Fruit fly (Drosophila melanogaster) whole organism, embryonic: ENCODE results near the gene SecCl.
A peak's percentile ranks its signal among the peaks of the same experiment; 100 is the strongest.

ENCODE experiments used
- Ada2b ChIP-seq: fragments of 200-800 bp; sonication (Bioruptor generic); IDR thresholded peaks from 2 replicates; pipeline ENCODE4 v1.3.6; 2022; ENCODE audit warnings: missing biosample characterization, missing genetic modification characterization
- Adf1 ChIP-seq: fragments of 200-800 bp; sonication (Bioruptor generic); IDR thresholded peaks from 2 replicates; pipeline ENCODE4 v1.3.6; 2022; ENCODE audit warnings: missing biosample characterization, missing genetic modification characterization
- C15 ChIP-seq: fragments of 200-800 bp; sonication (Bioruptor generic); IDR thresholded peaks from 3 replicates; pipeline ENCODE4 v1.3.6; 2022; ENCODE audit warnings: missing biosample characterization, missing genetic modification characterization
- CG10274 ChIP-seq: fragments of 200-800 bp; sonication (Bioruptor generic); optimal IDR thresholded peaks from 3 replicates; lab custom pipeline; 2017; ENCODE audit warnings: missing biosample characterization, mild to moderate bottlenecking, missing genetic modification characterization
- CG11696 ChIP-seq: fragments of 200-800 bp; sonication (Bioruptor generic); IDR thresholded peaks from 2 replicates; pipeline ENCODE4 v1.3.6; 2022; ENCODE audit warnings: missing biosample characterization, missing genetic modification characterization
- CG12299 ChIP-seq: fragments of 200-800 bp; sonication (Bioruptor generic); optimal IDR thresholded peaks from 2 replicates; lab custom pipeline; 2018; ENCODE audit warnings: missing biosample characterization, mild to moderate bottlenecking, missing genetic modification characterization
- CG13287 ChIP-seq: fragments of 200-800 bp; sonication (Bioruptor generic); IDR thresholded peaks from 2 replicates; pipeline ENCODE4 v1.3.6; 2022; ENCODE audit warnings: missing biosample characterization, missing genetic modification characterization; ENCODE audit not compliant: partially characterized antibody
- CG13296 ChIP-seq: fragments of 200-800 bp; sonication (Bioruptor generic); optimal IDR thresholded peaks from 3 replicates; lab custom pipeline; 2018; ENCODE audit warnings: missing biosample characterization, mild to moderate bottlenecking, missing genetic modification characterization
- CG13424 ChIP-seq: fragments of 200-800 bp; sonication (Bioruptor generic); optimal IDR thresholded peaks from 2 replicates; lab custom pipeline; 2019; ENCODE audit warnings: missing biosample characterization, mild to moderate bottlenecking, missing genetic modification characterization, moderate library complexity
- CG13624 ChIP-seq: fragments of 200-800 bp; sonication (Bioruptor generic); optimal IDR thresholded peaks from 2 replicates; lab custom pipeline; 2016; ENCODE audit warnings: missing biosample characterization, missing genetic modification characterization
- CG14441 ChIP-seq: fragments of 200-800 bp; sonication (Bioruptor generic); IDR thresholded peaks from 2 replicates; pipeline ENCODE4 v1.3.6; 2022; ENCODE audit warnings: missing biosample characterization, missing genetic modification characterization
- CG15479 ChIP-seq: fragments of 200-800 bp; sonication (Bioruptor generic); optimal IDR thresholded peaks from 3 replicates; lab custom pipeline; 2019; ENCODE audit warnings: missing biosample characterization, mild to moderate bottlenecking, missing genetic modification characterization, moderate library complexity
- CG17612 ChIP-seq: fragments of 200-800 bp; sonication (Bioruptor generic); IDR thresholded peaks from 2 replicates; pipeline ENCODE4 v1.3.6; 2022; ENCODE audit warnings: missing biosample characterization, missing genetic modification characterization
- CG1792 ChIP-seq: fragments of 200-800 bp; sonication (Bioruptor generic); optimal IDR thresholded peaks from 2 replicates; lab custom pipeline; 2016; ENCODE audit warnings: missing biosample characterization, missing genetic modification characterization
- CG18011 ChIP-seq: fragments of 200-800 bp; sonication (Bioruptor generic); optimal IDR thresholded peaks from 2 replicates; lab custom pipeline; 2017; ENCODE audit warnings: missing biosample characterization, missing genetic modification characterization, mild to moderate bottlenecking, moderate library complexity, missing genotype
- CG18476 ChIP-seq: fragments of 200-800 bp; sonication (Bioruptor generic); optimal IDR thresholded peaks from 2 replicates; lab custom pipeline; 2016; ENCODE audit warnings: missing biosample characterization, mild to moderate bottlenecking, missing genetic modification characterization
- CG18619 ChIP-seq: fragments of 200-800 bp; sonication (Bioruptor generic); optimal IDR thresholded peaks from 3 replicates; lab custom pipeline; 2017; ENCODE audit warnings: missing biosample characterization, mild to moderate bottlenecking, missing genetic modification characterization
- CG18764 ChIP-seq: fragments of 200-800 bp; sonication (Bioruptor generic); optimal IDR thresholded peaks from 3 replicates; lab custom pipeline; 2016; ENCODE audit warnings: missing biosample characterization, missing genetic modification characterization
- CG32772 ChIP-seq: fragments of 200-800 bp; sonication (Bioruptor generic); IDR thresholded peaks from 2 replicates; pipeline ENCODE4 v1.3.6; 2022; ENCODE audit warnings: missing biosample characterization, missing genetic modification characterization
- CG34422 ChIP-seq: fragments of 200-800 bp; sonication (Bioruptor generic); IDR thresholded peaks from 3 replicates; pipeline ENCODE4 v1.3.6; 2022; ENCODE audit warnings: missing biosample characterization, missing genetic modification characterization
- CG3838 ChIP-seq: fragments of 200-800 bp; sonication (Bioruptor generic); optimal IDR thresholded peaks from 3 replicates; lab custom pipeline; 2016; ENCODE audit warnings: missing biosample characterization, missing genetic modification characterization
- CG4360 ChIP-seq: fragments of 200-800 bp; sonication (Bioruptor generic); IDR thresholded peaks from 2 replicates; pipeline ENCODE4 v1.3.6; 2022; ENCODE audit warnings: missing biosample characterization, missing genetic modification characterization
- CG4854 ChIP-seq: fragments of 200-800 bp; sonication (Bioruptor generic); optimal IDR thresholded peaks from 2 replicates; lab custom pipeline; 2016; ENCODE audit warnings: missing biosample characterization, missing genetic modification characterization, inconsistent platforms
- CG5245 ChIP-seq: fragments of 200-800 bp; sonication (Bioruptor generic); optimal IDR thresholded peaks from 3 replicates; lab custom pipeline; 2016; ENCODE audit warnings: missing biosample characterization, missing genetic modification characterization
- CG6765 ChIP-seq: fragments of 200-800 bp; sonication (Bioruptor generic); optimal IDR thresholded peaks from 3 replicates; lab custom pipeline; 2017; ENCODE audit warnings: missing biosample characterization, mild to moderate bottlenecking, missing genetic modification characterization
- CG8478 ChIP-seq: fragments of >200 bp; optimal IDR thresholded peaks from 2 replicates; lab custom pipeline; 2018
- CG9817 ChIP-seq: fragments of 200-800 bp; sonication (Bioruptor generic); optimal IDR thresholded peaks from 2 replicates; lab custom pipeline; 2018; ENCODE audit warnings: missing biosample characterization, mild to moderate bottlenecking, missing genetic modification characterization, moderate library complexity
- Camta ChIP-seq: fragments of 200-800 bp; sonication (Bioruptor generic); optimal IDR thresholded peaks from 2 replicates; lab custom pipeline; 2016; ENCODE audit warnings: missing biosample characterization, missing genetic modification characterization
- Chrac-16 ChIP-seq: fragments of 200-800 bp; sonication (Bioruptor generic); optimal IDR thresholded peaks from 3 replicates; lab custom pipeline; 2016; ENCODE audit warnings: missing biosample characterization, missing genetic modification characterization
- D ChIP-seq, 2 experiments: fragments of 200-800 bp in 1 of 2; fragments of >200 bp in 1 of 2; sonication (Bioruptor generic) in 1 of 2; optimal IDR thresholded peaks; 2 replicates in 1 of 2; 3 replicates in 1 of 2; lab custom pipeline; 2017; ENCODE audit warnings: mild to moderate bottlenecking in 1 of 2, missing biosample characterization in 1 of 2, missing genetic modification characterization in 1 of 2, missing genetic modification reagents in 1 of 2
- Dad ChIP-seq: fragments of 200-800 bp; sonication (Bioruptor generic); optimal IDR thresholded peaks from 3 replicates; lab custom pipeline; 2016; ENCODE audit warnings: missing biosample characterization, missing genetic modification characterization
- Dbx ChIP-seq: fragments of 200-800 bp; sonication (Bioruptor generic); IDR thresholded peaks from 3 replicates; pipeline ENCODE4 v1.3.6; 2022; ENCODE audit warnings: missing biosample characterization, missing genetic modification characterization
- HLH54F ChIP-seq: fragments of 200-800 bp; sonication (Bioruptor generic); optimal IDR thresholded peaks from 3 replicates; lab custom pipeline; 2016; ENCODE audit warnings: missing biosample characterization, missing genetic modification characterization
- HLHmδ ChIP-seq: fragments of 200-800 bp; sonication (Bioruptor generic); optimal IDR thresholded peaks from 2 replicates; lab custom pipeline; 2018; ENCODE audit warnings: missing biosample characterization, mild to moderate bottlenecking, missing genetic modification characterization, moderate library complexity
- HmgD ChIP-seq: fragments of 200-800 bp; sonication (Bioruptor generic); optimal IDR thresholded peaks from 3 replicates; lab custom pipeline; 2016; ENCODE audit warnings: missing biosample characterization, missing genetic modification characterization
- MBD-R2 ChIP-seq: fragments of 200-800 bp; sonication (Bioruptor generic); IDR thresholded peaks from 2 replicates; pipeline ENCODE4 v1.3.6; 2022; ENCODE audit warnings: missing biosample characterization, missing genetic modification characterization
- Max ChIP-seq: fragments of 200-800 bp; sonication (Bioruptor generic); optimal IDR thresholded peaks from 2 replicates; lab custom pipeline; 2016; ENCODE audit warnings: missing biosample characterization, mild to moderate bottlenecking, missing genetic modification characterization
- Usf ChIP-seq: fragments of 200-800 bp; sonication (Bioruptor generic); optimal IDR thresholded peaks from 2 replicates; lab custom pipeline; 2017; ENCODE audit warnings: missing genotype, missing biosample characterization, missing genetic modification characterization
- ab ChIP-seq: fragments of 200-800 bp; sonication (Bioruptor generic); optimal IDR thresholded peaks from 2 replicates; lab custom pipeline; 2016; ENCODE audit warnings: missing biosample characterization, missing genetic modification characterization
- aop ChIP-seq: fragments of 200-800 bp; sonication (Bioruptor generic); IDR thresholded peaks from 2 replicates; pipeline ENCODE4 v1.3.6; 2022; ENCODE audit warnings: missing biosample characterization, missing genetic modification characterization
- caup ChIP-seq: fragments of 200-800 bp; sonication (Bioruptor generic); optimal IDR thresholded peaks from 3 replicates; lab custom pipeline; 2017; ENCODE audit warnings: missing biosample characterization, mild to moderate bottlenecking, missing genetic modification characterization, moderate library complexity; ENCODE audit not compliant: severe bottlenecking
- chif ChIP-seq, 2 experiments: fragments of 200-800 bp; sonication (Bioruptor generic); optimal IDR thresholded peaks; 3 replicates each; lab custom pipeline; 2016; ENCODE audit warnings: missing biosample characterization in 2 of 2, missing genetic modification characterization in 2 of 2
- chinmo ChIP-seq: fragments of 200-800 bp; sonication (Bioruptor generic); IDR thresholded peaks from 4 replicates; pipeline ENCODE4 v1.3.6; 2022; ENCODE audit warnings: missing biosample characterization, missing genetic modification characterization; ENCODE audit not compliant: partially characterized antibody
- fd3F ChIP-seq: fragments of 200-800 bp; sonication (Bioruptor generic); optimal IDR thresholded peaks from 2 replicates; lab custom pipeline; 2018; ENCODE audit warnings: missing biosample characterization, mild to moderate bottlenecking, missing genetic modification characterization, moderate library complexity
- inv ChIP-seq: fragments of 200-800 bp; sonication (Bioruptor generic); IDR thresholded peaks from 2 replicates; pipeline ENCODE4 v1.3.6; 2022; ENCODE audit warnings: missing biosample characterization, missing genetic modification characterization; ENCODE audit not compliant: partially characterized antibody
- jumu ChIP-seq: fragments of 200-800 bp; sonication (Bioruptor generic); optimal IDR thresholded peaks from 3 replicates; lab custom pipeline; 2016; ENCODE audit warnings: missing biosample characterization, missing genetic modification characterization
- klu ChIP-seq: fragments of 200-800 bp; sonication (Bioruptor generic); IDR thresholded peaks from 2 replicates; pipeline ENCODE4 v1.3.6; 2022; ENCODE audit warnings: missing biosample characterization, missing genetic modification characterization
- nerfin-1 ChIP-seq: fragments of 200-800 bp; sonication (Bioruptor generic); optimal IDR thresholded peaks from 3 replicates; lab custom pipeline; 2019; ENCODE audit warnings: missing biosample characterization, mild to moderate bottlenecking, missing genetic modification characterization, moderate library complexity
- nerfin-2 ChIP-seq: fragments of 200-800 bp; sonication (Bioruptor generic); IDR thresholded peaks from 2 replicates; pipeline ENCODE4 v1.3.6; 2022; ENCODE audit warnings: missing biosample characterization, missing genetic modification characterization; ENCODE audit not compliant: partially characterized antibody
- p53 ChIP-seq: fragments of 200-800 bp; sonication (Bioruptor generic); optimal IDR thresholded peaks from 2 replicates; lab custom pipeline; 2016; ENCODE audit warnings: missing biosample characterization, missing genetic modification characterization
- scrt ChIP-seq: fragments of 200-800 bp; sonication (Bioruptor generic); optimal IDR thresholded peaks from 2 replicates; lab custom pipeline; 2018; ENCODE audit warnings: missing biosample characterization, mild to moderate bottlenecking, missing genetic modification characterization, moderate library complexity

The SecCl gene

DNA sequence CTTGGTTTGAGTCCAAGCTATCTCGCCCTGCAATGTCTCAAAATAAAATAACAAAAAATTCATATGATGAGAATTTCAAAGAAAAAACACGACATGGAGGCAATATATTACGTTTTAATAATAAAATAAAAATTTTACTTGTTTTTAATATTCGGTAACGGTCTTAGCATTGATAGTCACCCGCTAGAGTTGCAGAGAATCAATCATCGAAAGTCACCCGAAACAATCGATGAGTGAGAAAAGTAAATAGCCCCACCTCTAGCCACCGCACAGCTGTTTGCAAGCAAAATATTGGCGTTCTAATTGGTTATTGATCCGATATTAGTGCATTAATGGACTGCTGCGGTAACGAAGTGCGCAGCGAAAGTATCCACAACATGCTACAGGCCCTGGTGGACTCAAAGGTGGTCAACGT lies 6.1 kb downstream of the SecCl start, which contains the start of gene CG34250 (continued):
- TF ChIP-seq CG13296 (GFP tag; lab: Kevin White, UChicago) (no peak), Camta (GFP tag; lab: Kevin White, UChicago) (no peak), CG5245 (GFP tag; lab: Kevin White, UChicago) (peak; percentile 22), nerfin-2 (peak; percentile 34; the same call in 1 of the 2 replicates), klu (no peak), HmgD (no peak), aop (GFP tag; lab: Robert Waterston, UW) (no peak), CG15479 (GFP tag; lab: Kevin White, UChicago) (no peak), CG9817 (tag; lab: Kevin White, UChicago) (no peak), CG8478 (no peak), Dad (GFP tag; lab: Kevin White, UChicago) (no peak), jumu (no peak), CG13424 (tag; lab: Kevin White, UChicago) (peak; percentile 36), ab (GFP tag; lab: Kevin White, UChicago) (no peak), CG14441 (GFP tag; lab: Robert Waterston, UW) (no peak), CG13624 (GFP tag; lab: Kevin White, UChicago) (no peak), MBD-R2 (peak; percentile 68), HLH54F (GFP tag; lab: Kevin White, UChicago) (peak; percentile 31), p53 (no peak), caup (peak; percentile 31), D (optimal IDR thresholded peaks at IDR 0.05; lab: Kevin White, UChicago) (no peak), D (GFP tag; optimal IDR thresholded peaks at IDR 0.05; lab: Kevin White, UChicago) (no peak), fd3F (no peak), CG4854 (GFP tag; lab: Kevin White, UChicago) (peak; percentile 37), CG10274 (peak; percentile 0), chif (GFP tag; optimal IDR thresholded peaks at IDR 0.05; lab: Kevin White, UChicago) (no peak), CG18476 (GFP tag; lab: Kevin White, UChicago) (peak; percentile 39), Chrac-16 (GFP tag; lab: Kevin White, UChicago) (peak; percentile 37), CG34422 (GFP tag; lab: Robert Waterston, UW) (peak; percentile 48; the same call in 1 of the 3 replicates), Adf1 (GFP tag; lab: Robert Waterston, UW) (no peak), CG12299 (tag; lab: Kevin White, UChicago) (no peak), CG13287 (GFP tag; lab: Robert Waterston, UW) (peak; percentile 87), CG18619 (GFP tag; lab: Kevin White, UChicago) (peak; percentile 46), C15 (GFP tag; lab: Robert Waterston, UW) (no peak), CG1792 (GFP tag; lab: Kevin White, UChicago) (no peak), nerfin-1 (tag; lab: Kevin White, UChicago) (peak; percentile 25), CG4360 (GFP tag; lab: Robert Waterston, UW) (no peak), inv (peak; percentile 72; the same call in 1 of the 2 replicates), CG18764 (GFP tag; lab: Kevin White, UChicago) (peak; percentile 45), CG3838 (GFP tag; lab: Kevin White, UChicago) (peak; percentile 28), CG32772 (GFP tag; lab: Robert Waterston, UW) (no peak), chinmo (GFP tag; lab: Robert Waterston, UW) (peak; percentile 62; the same call in 2 of the 4 replicates), HLHmδ (GFP tag; lab: Kevin White, UChicago) (no peak), CG6765 (GFP tag; lab: Kevin White, UChicago) (no peak), Usf (GFP tag; lab: Kevin White, UChicago) (no peak), CG17612 (GFP tag; lab: Robert Waterston, UW) (no peak), CG18011 (GFP tag; lab: Kevin White, UChicago) (peak; percentile 4), CG11696 (GFP tag; lab: Robert Waterston, UW) (no peak), Max (GFP tag; lab: Kevin White, UChicago) (peak; percentile 53), scrt (peak; percentile 8), Ada2b (GFP tag; lab: Robert Waterston, UW) (no peak; the same call in 1 of the 2 replicates), Dbx (no peak; the same call in 2 of the 3 replicates)
